Worm (Caenorhabditis elegans): Measurements from ENCODE around the gene str-69.

- TF ChIP-seq nhr-237 (tag; optimal IDR thresholded peaks at IDR 0.05) (no peak), mep-1 (tag; optimal IDR thresholded peaks at IDR 0.05) (no peak), snpc-4 (tag; optimal IDR thresholded peaks at IDR 0.05) (no peak), ces-1 (GFP tag; optimal IDR thresholded peaks at IDR 0.05) (no peak), lin-13 (tag; optimal IDR thresholded peaks at IDR 0.05) (no peak), mab-5 (tag; optimal IDR thresholded peaks at IDR 0.05) (no peak), nhr-76 (tag; optimal IDR thresholded peaks at IDR 0.05) (no peak), nhr-12 (tag; optimal IDR thresholded peaks at IDR 0.05) (no peak)
Observed at ce11 chrV:3144494-3144893, 38.8 kb upstream of the str-69 start, which contains the start of gene srab-10.

Data from whole organism, mixed stage, embryonic.